Fruit fly (Drosophila melanogaster) whole organism, embryonic: ENCODE results near the gene Atg12.
A peak's percentile ranks its signal among the peaks of the same experiment; 100 is the strongest.

Source experiments
- Antp ChIP-seq: fragments of 200-800 bp; sonication (Bioruptor generic); optimal IDR thresholded peaks from 3 replicates; lab custom pipeline; 2016; ENCODE audit warnings: missing biosample characterization, missing genetic modification characterization
- Awh ChIP-seq: fragments of 200-800 bp; sonication (Bioruptor generic); IDR thresholded peaks from 2 replicates; pipeline ENCODE4, ENCODE4 v1.3.6; 2022; ENCODE audit warnings: missing biosample characterization, missing genetic modification characterization
- CG10366 ChIP-seq: fragments of 200-800 bp; sonication (Bioruptor generic); IDR thresholded peaks from 2 replicates; pipeline ENCODE4 v1.3.6; 2022; ENCODE audit warnings: missing biosample characterization, missing genetic modification characterization
- CG13296 ChIP-seq: fragments of 200-800 bp; sonication (Bioruptor generic); optimal IDR thresholded peaks from 3 replicates; lab custom pipeline; 2018; ENCODE audit warnings: missing biosample characterization, mild to moderate bottlenecking, missing genetic modification characterization
- CG13624 ChIP-seq: fragments of 200-800 bp; sonication (Bioruptor generic); optimal IDR thresholded peaks from 2 replicates; lab custom pipeline; 2016; ENCODE audit warnings: missing biosample characterization, missing genetic modification characterization
- CG16863 ChIP-seq: fragments of 200-800 bp; sonication (Bioruptor generic); optimal IDR thresholded peaks from 3 replicates; lab custom pipeline; 2016; ENCODE audit warnings: missing biosample characterization, missing genetic modification characterization
- CG17186 ChIP-seq: fragments of 200-800 bp; sonication (Bioruptor generic); optimal IDR thresholded peaks from 3 replicates; lab custom pipeline; 2017; ENCODE audit warnings: missing biosample characterization, missing genetic modification reagents, missing genetic modification characterization
- CG17912 ChIP-seq: fragments of 200-800 bp; sonication (Bioruptor generic); optimal IDR thresholded peaks from 2 replicates; lab custom pipeline; 2018; ENCODE audit warnings: missing biosample characterization, mild to moderate bottlenecking, missing genetic modification characterization
- CG2875 ChIP-seq: fragments of 200-800 bp; sonication (Bioruptor generic); optimal IDR thresholded peaks from 2 replicates; lab custom pipeline; 2017; ENCODE audit warnings: missing biosample characterization, mild to moderate bottlenecking, missing genetic modification characterization, missing genetic modification reagents
- CG30020 ChIP-seq: fragments of 200-800 bp; optimal IDR thresholded peaks from 2 replicates; lab custom pipeline; 2019; ENCODE audit warnings: missing biosample characterization, mild to moderate bottlenecking, missing genetic modification characterization, moderate library complexity
- CG3281 ChIP-seq: fragments of 200-800 bp; sonication (Bioruptor generic); optimal IDR thresholded peaks from 3 replicates; lab custom pipeline; 2017; ENCODE audit warnings: missing biosample characterization, mild to moderate bottlenecking, missing genetic modification characterization
- CG42726 ChIP-seq: fragments of 200-800 bp; sonication (Bioruptor generic); IDR thresholded peaks from 2 replicates; pipeline ENCODE4 v1.3.6; 2022; ENCODE audit warnings: missing biosample characterization, missing genetic modification characterization; ENCODE audit not compliant: partially characterized antibody
- CG6254 ChIP-seq: fragments of 200-800 bp; sonication (Bioruptor generic); optimal IDR thresholded peaks from 3 replicates; lab custom pipeline; 2017; ENCODE audit warnings: mild to moderate bottlenecking, missing biosample characterization, missing genetic modification reagents, missing genetic modification characterization
- CG6813 ChIP-seq: fragments of 200-800 bp; sonication (Bioruptor generic); optimal IDR thresholded peaks from 2 replicates; lab custom pipeline; 2017; ENCODE audit warnings: missing biosample characterization, missing genetic modification characterization, mild to moderate bottlenecking, moderate library complexity, missing genetic modification reagents
- CG7372 ChIP-seq: fragments of 200-800 bp; sonication (Bioruptor generic); IDR thresholded peaks from 2 replicates; pipeline ENCODE4 v1.3.6; 2022; ENCODE audit warnings: missing biosample characterization, missing genetic modification characterization
- CG7786 ChIP-seq: fragments of 200-800 bp; sonication (Bioruptor generic); optimal IDR thresholded peaks from 2 replicates; lab custom pipeline; 2016; ENCODE audit warnings: missing biosample characterization, missing genetic modification characterization
- CG9609 ChIP-seq: fragments of 200-800 bp; sonication (Bioruptor generic); optimal IDR thresholded peaks from 3 replicates; lab custom pipeline; 2016; ENCODE audit warnings: missing biosample characterization, missing genetic modification characterization
- D19A ChIP-seq: fragments of 200-800 bp; optimal IDR thresholded peaks from 3 replicates; lab custom pipeline; 2019; ENCODE audit warnings: missing biosample characterization, mild to moderate bottlenecking, missing genetic modification characterization, moderate library complexity
- D19B ChIP-seq: fragments of 200-800 bp; sonication (Bioruptor generic); optimal IDR thresholded peaks from 2 replicates; lab custom pipeline; 2017; ENCODE audit warnings: missing biosample characterization, mild to moderate bottlenecking, missing genetic modification characterization
- Doc2 ChIP-seq: fragments of 200-800 bp; sonication (Bioruptor generic); IDR thresholded peaks from 2 replicates; pipeline ENCODE4 v1.3.6; 2022; ENCODE audit warnings: missing biosample characterization, missing genetic modification characterization
- Gsc ChIP-seq: fragments of 200-800 bp; sonication (Bioruptor generic); IDR thresholded peaks from 2 replicates; pipeline ENCODE4 v1.3.6; 2022; ENCODE audit warnings: missing biosample characterization, missing genetic modification characterization
- HLHmδ ChIP-seq: fragments of 200-800 bp; sonication (Bioruptor generic); optimal IDR thresholded peaks from 2 replicates; lab custom pipeline; 2018; ENCODE audit warnings: missing biosample characterization, mild to moderate bottlenecking, missing genetic modification characterization, moderate library complexity
- HmgD ChIP-seq: fragments of 200-800 bp; sonication (Bioruptor generic); optimal IDR thresholded peaks from 3 replicates; lab custom pipeline; 2016; ENCODE audit warnings: missing biosample characterization, missing genetic modification characterization
- Hmx ChIP-seq: fragments of 200-800 bp; sonication (Bioruptor generic); optimal IDR thresholded peaks from 2 replicates; lab custom pipeline; 2016; ENCODE audit warnings: missing biosample characterization, missing genetic modification characterization
- Hr3 ChIP-seq: fragments of 200-800 bp; sonication (Bioruptor generic); optimal IDR thresholded peaks from 3 replicates; lab custom pipeline; 2016; ENCODE audit warnings: missing biosample characterization, missing genetic modification characterization
- Hr39 ChIP-seq: fragments of >200 bp; optimal IDR thresholded peaks from 2 replicates; lab custom pipeline; 2017
- MTF-1 ChIP-seq: fragments of 200-800 bp; sonication (Bioruptor generic); optimal IDR thresholded peaks from 2 replicates; lab custom pipeline; 2018; ENCODE audit warnings: missing biosample characterization, mild to moderate bottlenecking, missing genetic modification characterization, borderline replicate concordance
- NC2α ChIP-seq: fragments of 200-800 bp; sonication (Bioruptor generic); optimal IDR thresholded peaks from 2 replicates; lab custom pipeline; 2016; ENCODE audit warnings: missing biosample characterization, missing genetic modification characterization
- NfI ChIP-seq: fragments of 200-800 bp; sonication (Bioruptor generic); optimal IDR thresholded peaks from 3 replicates; lab custom pipeline; 2018; ENCODE audit warnings: missing biosample characterization, mild to moderate bottlenecking, missing genetic modification characterization, moderate library complexity
- Oli ChIP-seq: fragments of 200-800 bp; sonication (Bioruptor generic); optimal IDR thresholded peaks from 2 replicates; lab custom pipeline; 2018; ENCODE audit warnings: missing biosample characterization, mild to moderate bottlenecking, missing genetic modification characterization, moderate library complexity
- Pdp1 ChIP-seq, 2 experiments: fragments of 200-800 bp; sonication (Bioruptor generic); optimal IDR thresholded peaks; 3 replicates each; lab custom pipeline; 2016; ENCODE audit warnings: missing biosample characterization in 2 of 2, missing genetic modification characterization in 2 of 2, mild to moderate bottlenecking in 1 of 2, moderate library complexity in 1 of 2
- Rx ChIP-seq: fragments of 200-800 bp; sonication (Bioruptor generic); IDR thresholded peaks from 2 replicates; pipeline ENCODE4 v1.3.6; 2022; ENCODE audit warnings: missing biosample characterization, missing genetic modification characterization
- Tbp ChIP-seq: fragments of >200 bp; optimal IDR thresholded peaks from 2 replicates; lab custom pipeline; 2018; ENCODE audit warnings: missing biosample characterization, missing genetic modification characterization
- crc ChIP-seq: fragments of 200-800 bp; sonication (Bioruptor generic); optimal IDR thresholded peaks from 2 replicates; lab custom pipeline; 2016; ENCODE audit warnings: missing biosample characterization, missing genetic modification characterization
- da ChIP-seq: fragments of 200-800 bp; sonication (Bioruptor generic); optimal IDR thresholded peaks from 2 replicates; lab custom pipeline; 2016; ENCODE audit warnings: missing biosample characterization, missing genetic modification characterization
- dpn ChIP-seq, 2 experiments: fragments of 200-800 bp; sonication (Bioruptor generic); optimal IDR thresholded peaks; 3 replicates each; lab custom pipeline; 2016; ENCODE audit warnings: missing biosample characterization in 2 of 2, missing genetic modification characterization in 2 of 2
- eyg ChIP-seq: fragments of 200-800 bp; sonication (Bioruptor generic); optimal IDR thresholded peaks from 3 replicates; lab custom pipeline; 2016; ENCODE audit warnings: missing biosample characterization, missing genetic modification characterization
- gcm ChIP-seq: fragments of 200-800 bp; sonication (Bioruptor generic); optimal IDR thresholded peaks from 2 replicates; lab custom pipeline; 2019; ENCODE audit warnings: missing biosample characterization, mild to moderate bottlenecking, missing genetic modification characterization, moderate library complexity
- gro ChIP-seq: fragments of 200-800 bp; sonication (Bioruptor generic); optimal IDR thresholded peaks from 2 replicates; lab custom pipeline; 2016; ENCODE audit warnings: missing biosample characterization, missing genetic modification characterization
- lmd ChIP-seq: fragments of 200-800 bp; sonication (Bioruptor generic); IDR thresholded peaks from 2 replicates; pipeline ENCODE4 v1.3.6; 2022; ENCODE audit warnings: missing biosample characterization, missing genetic modification characterization
- p53 ChIP-seq: fragments of 200-800 bp; sonication (Bioruptor generic); optimal IDR thresholded peaks from 2 replicates; lab custom pipeline; 2016; ENCODE audit warnings: missing biosample characterization, missing genetic modification characterization
- pfk ChIP-seq: fragments of 200-800 bp; sonication (Bioruptor generic); optimal IDR thresholded peaks from 2 replicates; lab custom pipeline; 2018; ENCODE audit warnings: missing biosample characterization, mild to moderate bottlenecking, missing genetic modification characterization, moderate library complexity
- pum ChIP-seq: fragments of 200-800 bp; sonication (Bioruptor generic); optimal IDR thresholded peaks from 2 replicates; lab custom pipeline; 2016; ENCODE audit warnings: missing biosample characterization, missing genetic modification characterization
- ro ChIP-seq: fragments of 200-800 bp; sonication (Bioruptor generic); IDR thresholded peaks from 2 replicates; pipeline ENCODE4 v1.3.6; 2022; ENCODE audit warnings: missing biosample characterization, missing genetic modification characterization
- sisA ChIP-seq: fragments of 200-800 bp; sonication (Bioruptor generic); IDR thresholded peaks from 2 replicates; pipeline ENCODE4 v1.3.6; 2022; ENCODE audit warnings: missing biosample characterization, missing genetic modification characterization
- slbo ChIP-seq: fragments of 200-800 bp; sonication (Bioruptor generic); IDR thresholded peaks from 2 replicates; pipeline ENCODE4 v1.3.6; 2022; ENCODE audit warnings: missing biosample characterization, missing genetic modification characterization
- ttk ChIP-seq: fragments of 200-800 bp; sonication (Bioruptor generic); IDR thresholded peaks from 2 replicates; pipeline ENCODE4 v2.1.2; 2022; ENCODE audit warnings: missing biosample characterization, missing genetic modification characterization
- vnd ChIP-seq: fragments of 200-800 bp; sonication (Bioruptor generic); IDR thresholded peaks from 3 replicates; pipeline ENCODE4 v1.3.6; 2022; ENCODE audit warnings: missing biosample characterization, missing genetic modification characterization; ENCODE audit not compliant: partially characterized antibody
- z ChIP-seq: fragments of 200-800 bp; sonication (Bioruptor generic); IDR thresholded peaks from 3 replicates; pipeline ENCODE4 v1.3.6; 2022; ENCODE audit warnings: missing biosample characterization, missing genetic modification characterization

Gene Atg12

dm6 chr3L:12111081-12111958, 25.4 kb upstream of the Atg12 start (continued):
- no peak for TF ChIP-seq CG7786 (GFP tag; lab: Kevin White, UChicago)
- TF ChIP-seq sisA (GFP tag; lab: Robert Waterston, UW), result no peak; the same call in none of the 2 replicates
- TF ChIP-seq eyg (GFP tag; lab: Kevin White, UChicago), result no peak
- no peak for TF ChIP-seq NC2α (GFP tag; lab: Kevin White, UChicago)
- peak; percentile 60 for TF ChIP-seq CG10366 (GFP tag; lab: Robert Waterston, UW)
- TF ChIP-seq Hmx (GFP tag; lab: Kevin White, UChicago), result no peak
- no peak for TF ChIP-seq Antp (GFP tag; lab: Kevin White, UChicago)
- no peak for TF ChIP-seq pfk (GFP tag; lab: Kevin White, UChicago)
- TF ChIP-seq Oli (tag; lab: Kevin White, UChicago), result peak; percentile 87
- no peak for TF ChIP-seq vnd
- TF ChIP-seq CG7372 (GFP tag; lab: Robert Waterston, UW), result peak; percentile 49; the same call in 1 of the 2 replicates
- TF ChIP-seq CG6254 (GFP tag; lab: Kevin White, UChicago), result peak; percentile 71
- TF ChIP-seq CG13624, result peak; percentile 47
- TF ChIP-seq NfI (GFP tag; lab: Kevin White, UChicago), result peak; percentile 64
- TF ChIP-seq HmgD (GFP tag; lab: Kevin White, UChicago), result no peak
- peak; percentile 81 for TF ChIP-seq Hr3
- peak; percentile 74 for TF ChIP-seq slbo (GFP tag; lab: Robert Waterston, UW)
- TF ChIP-seq CG2875 (GFP tag; lab: Kevin White, UChicago), result peak; percentile 64
- no peak for TF ChIP-seq gro (GFP tag; lab: Kevin White, UChicago)
- TF ChIP-seq Awh (GFP tag; lab: Robert Waterston, UW), result 0 out of 2 replicates have a peak, but pooled peaks have one; percentile 38
- no peak for TF ChIP-seq Doc2 (GFP tag; lab: Robert Waterston, UW)
- no peak for TF ChIP-seq Rx (GFP tag; lab: Robert Waterston, UW)
- peak; percentile 77 for TF ChIP-seq CG30020
- no peak for TF ChIP-seq Hr39
- no peak for TF ChIP-seq p53
- peak in 1 of 2 experiments; percentile 29 for TF ChIP-seq Pdp1 (GFP tag; optimal IDR thresholded peaks at IDR 0.05; lab: Kevin White, UChicago)
- TF ChIP-seq CG17186 (GFP tag; lab: Kevin White, UChicago), result no peak
- TF ChIP-seq dpn (GFP tag; optimal IDR thresholded peaks at IDR 0.05; lab: Kevin White, UChicago), result peak in 1 of 2 experiments; percentile 68
- peak; percentile 14 for TF ChIP-seq CG16863
- no peak for TF ChIP-seq CG42726 (GFP tag; lab: Robert Waterston, UW)
- no peak for TF ChIP-seq da (GFP tag; lab: Kevin White, UChicago)
- peak; percentile 81 for TF ChIP-seq lmd (GFP tag; lab: Robert Waterston, UW)
- peak; percentile 27 for TF ChIP-seq CG9609 (GFP tag; lab: Kevin White, UChicago)
- TF ChIP-seq D19A (tag; lab: Kevin White, UChicago), result peak; percentile 87
- no peak for TF ChIP-seq D19B
- TF ChIP-seq z (GFP tag; lab: Robert Waterston, UW), result no peak
- TF ChIP-seq CG17912 (GFP tag; lab: Kevin White, UChicago), result no peak
- TF ChIP-seq MTF-1 (GFP tag; lab: Kevin White, UChicago), result peak; percentile 27
- peak; percentile 56; the same call in 1 of the 2 replicates for TF ChIP-seq ro (GFP tag; lab: Robert Waterston, UW)
- TF ChIP-seq Tbp (GFP tag; lab: Kevin White, UChicago), result no peak
- no peak for TF ChIP-seq crc (GFP tag; lab: Kevin White, UChicago)
- TF ChIP-seq Gsc (GFP tag; lab: Robert Waterston, UW), result no peak
- peak; percentile 88 for TF ChIP-seq gcm
- peak; percentile 54 for TF ChIP-seq CG6813 (GFP tag; lab: Kevin White, UChicago)
- peak; percentile 13 for TF ChIP-seq pum (GFP tag; lab: Kevin White, UChicago)
- peak; percentile 71 for TF ChIP-seq CG13296 (GFP tag; lab: Kevin White, UChicago)
- no peak for TF ChIP-seq HLHmδ (GFP tag; lab: Kevin White, UChicago)
- TF ChIP-seq ttk (GFP tag; lab: Robert Waterston, UW), result peak; percentile 65
- peak; percentile 64 for TF ChIP-seq CG3281 (GFP tag; lab: Kevin White, UChicago)
